Worm (Caenorhabditis elegans) whole organism, midembryonic: ENCODE measurements around the gene kap-1.

Source experiments
- flt-1 ChIP-seq: fragments of 200-800 bp; sonication (Bioruptor generic); IDR thresholded peaks from 2 replicates; pipeline ENCODE4 v1.3.6; 2022; ENCODE audit warnings: missing genetic modification characterization, missing compliant biosample characterization
- med-1 ChIP-seq: sonication (generic microtip); optimal IDR thresholded peaks from 2 replicates; lab custom pipeline; 2017; ENCODE audit warnings: missing genetic modification characterization, mild to moderate bottlenecking, missing compliant biosample characterization, antibody characterized with exemption, missing genetic modification reagents; ENCODE audit not compliant: insufficient read depth
- ref-1 ChIP-seq: fragments of 200-800 bp; sonication (Bioruptor generic); conservative IDR thresholded peaks from 2 replicates; pipeline ENCODE4 v1.3.6; 2022; ENCODE audit warnings: missing genetic modification reagents, missing genetic modification characterization, missing compliant biosample characterization
- tab-1 ChIP-seq: fragments of 200-800 bp; sonication (Bioruptor generic); IDR thresholded peaks from 2 replicates; pipeline ENCODE4 v1.3.6; 2022; ENCODE audit warnings: missing genetic modification characterization, missing compliant biosample characterization
- ztf-23 ChIP-seq: fragments of 200-800 bp; sonication (Bioruptor generic); IDR thresholded peaks from 2 replicates; pipeline ENCODE4 v1.3.6; 2022; ENCODE audit warnings: missing genetic modification reagents, missing genetic modification characterization, missing compliant biosample characterization

ce11 chrIII:7380120-7380519 is 41.5 kb downstream of the kap-1 start:
- TF ChIP-seq ref-1 (GFP tag; lab: Robert Waterston, UW), result no peak
- TF ChIP-seq med-1, result no peak
- TF ChIP-seq flt-1 (GFP tag; lab: Robert Waterston, UW), result no peak
- TF ChIP-seq tab-1 (GFP tag; lab: Robert Waterston, UW), result no peak
- no peak for TF ChIP-seq ztf-23 (GFP tag; lab: Robert Waterston, UW)
